Fruit fly (Drosophila melanogaster) Kc167 (cell line): ENCODE results near the gene CG34330.

Source experiments
- insv ChIP-seq: fragments of >200 bp; optimal IDR thresholded peaks from 3 replicates; lab custom pipeline; 2018; ENCODE audit warnings: missing external identifiers
- psq ChIP-seq: fragments of >200 bp; optimal IDR thresholded peaks from 2 replicates; lab custom pipeline; 2017; ENCODE audit warnings: missing external identifiers
- ttk ChIP-seq: sonication (Bioruptor generic); optimal IDR thresholded peaks from 2 replicates; lab custom pipeline; 2017; ENCODE audit warnings: missing external identifiers

DNA sequence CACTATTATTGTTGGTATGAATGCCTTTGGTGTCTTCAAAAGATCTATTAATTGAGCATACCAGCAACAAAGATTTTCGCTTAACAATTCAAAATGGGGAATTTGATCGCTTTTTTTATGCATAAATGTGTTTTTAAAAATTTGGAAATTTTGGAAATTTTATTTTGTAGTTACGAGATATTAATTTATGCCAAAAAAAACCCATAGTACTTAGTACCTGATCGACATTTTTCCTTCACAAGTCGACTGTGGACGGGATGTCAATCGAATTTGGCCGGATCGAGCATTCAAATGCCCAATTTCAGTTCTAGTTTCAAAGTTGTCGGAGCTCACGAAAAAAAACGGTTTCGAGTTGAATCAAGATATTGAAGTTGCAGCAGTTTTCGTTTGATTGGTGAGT, 12.2 kb downstream of the CG34330 start, which contains the start of gene CG14190:
- TF ChIP-seq ttk (lab: Kevin White, UChicago) (no peak), psq (lab: Kevin White, UChicago) (no peak), insv (lab: Kevin White, UChicago) (no peak)
